Fruit fly (Drosophila melanogaster) whole organism, pupa: Measurements from ENCODE around the gene CG34011.

ENCODE experiments used
- CG10348 ChIP-seq: fragments of 200-800 bp; sonication (Bioruptor generic); IDR thresholded peaks from 2 replicates; pipeline ENCODE4 v1.3.6; 2022; ENCODE audit warnings: missing biosample characterization, missing genetic modification characterization
- CG12605 ChIP-seq: fragments of 200-800 bp; sonication (Bioruptor generic); IDR thresholded peaks from 2 replicates; pipeline ENCODE4 v1.3.6; 2022; ENCODE audit warnings: missing biosample characterization, missing genetic modification characterization
- CG14655 ChIP-seq: fragments of 200-800 bp; sonication (Bioruptor generic); optimal IDR thresholded peaks from 3 replicates; lab custom pipeline; 2017; ENCODE audit warnings: mild to moderate bottlenecking, missing biosample characterization, missing genetic modification reagents, missing genetic modification characterization
- CG17806 ChIP-seq: fragments of 200-800 bp; sonication (Bioruptor generic); optimal IDR thresholded peaks from 2 replicates; lab custom pipeline; 2018; ENCODE audit warnings: missing biosample characterization, mild to moderate bottlenecking, missing genetic modification characterization, moderate library complexity
- CG32121 ChIP-seq: fragments of 200-800 bp; sonication (Bioruptor generic); IDR thresholded peaks from 2 replicates; pipeline ENCODE4 v1.3.6; 2022; ENCODE audit warnings: missing biosample characterization, missing genetic modification characterization
- CG34367 ChIP-seq: fragments of 200-800 bp; sonication (Bioruptor generic); optimal IDR thresholded peaks from 2 replicates; lab custom pipeline; 2018; ENCODE audit warnings: missing biosample characterization, mild to moderate bottlenecking, missing genetic modification characterization
- CG8159 ChIP-seq: fragments of 200-800 bp; sonication (Bioruptor generic); optimal IDR thresholded peaks from 3 replicates; lab custom pipeline; 2018; ENCODE audit warnings: missing biosample characterization, mild to moderate bottlenecking, missing genetic modification characterization, moderate library complexity
- CG8301 ChIP-seq: fragments of 200-800 bp; sonication (Bioruptor generic); optimal IDR thresholded peaks from 2 replicates; lab custom pipeline; 2018; ENCODE audit warnings: missing biosample characterization, mild to moderate bottlenecking, missing genetic modification characterization
- D1 ChIP-seq: fragments of 200-800 bp; sonication (Bioruptor generic); optimal IDR thresholded peaks from 2 replicates; lab custom pipeline; 2018; ENCODE audit warnings: missing biosample characterization, mild to moderate bottlenecking, missing genetic modification characterization, moderate library complexity
- EcR ChIP-seq: fragments of 200-800 bp; sonication (Bioruptor generic); optimal IDR thresholded peaks from 3 replicates; lab custom pipeline; 2019; ENCODE audit warnings: missing biosample characterization, missing genetic modification characterization, mild to moderate bottlenecking, moderate library complexity, missing genetic modification reagents
- Ets98B ChIP-seq: fragments of 200-800 bp; sonication (Bioruptor generic); IDR thresholded peaks from 2 replicates; pipeline ENCODE4 v1.3.6; 2022; ENCODE audit warnings: missing biosample characterization, missing genetic modification characterization
- Pif1A ChIP-seq: fragments of 200-800 bp; sonication (Bioruptor generic); optimal IDR thresholded peaks from 3 replicates; lab custom pipeline; 2016; ENCODE audit warnings: missing biosample characterization, missing genetic modification characterization
- Snoo ChIP-seq: fragments of 200-800 bp; sonication (Bioruptor generic); optimal IDR thresholded peaks from 3 replicates; lab custom pipeline; 2017; ENCODE audit warnings: missing biosample characterization, mild to moderate bottlenecking, missing genetic modification characterization, inconsistent platforms
- fd96Ca ChIP-seq: fragments of 200-800 bp; sonication (Bioruptor generic); IDR thresholded peaks from 3 replicates; pipeline ENCODE4 v1.3.6; 2022; ENCODE audit warnings: missing biosample characterization, missing genetic modification characterization

- no peak for TF ChIP-seq D1
- no peak for TF ChIP-seq Pif1A
- TF ChIP-seq CG8301 (tag; lab: Kevin White, UChicago): no peak
- TF ChIP-seq Ets98B (GFP tag; lab: Robert Waterston, UW): no peak
- TF ChIP-seq CG32121 (GFP tag; lab: Robert Waterston, UW): no peak
- no peak for TF ChIP-seq CG10348
- no peak for TF ChIP-seq fd96Ca (GFP tag; lab: Robert Waterston, UW)
- no peak for TF ChIP-seq CG14655 (GFP tag; lab: Kevin White, UChicago)
- TF ChIP-seq Snoo (tag; lab: Kevin White, UChicago): no peak
- TF ChIP-seq CG8159 (tag; lab: Kevin White, UChicago): no peak
- TF ChIP-seq EcR (GFP tag; lab: Kevin White, UChicago): no peak
- no peak for TF ChIP-seq CG34367 (tag; lab: Kevin White, UChicago)
- TF ChIP-seq CG12605 (GFP tag; lab: Robert Waterston, UW): no peak
- TF ChIP-seq CG17806: no peak
These were observed at the start of gene CG34011, which contains the start of gene CG14007 for dm6 chr2L:5716580-5716979.
